Fruit fly (Drosophila melanogaster) whole organism, embryonic: ENCODE data around the gene RpS28b.

Experiments used
- Awh ChIP-seq: fragments of 200-800 bp; sonication (Bioruptor generic); IDR thresholded peaks from 2 replicates; pipeline ENCODE4, ENCODE4 v1.3.6; 2022; ENCODE audit warnings: missing biosample characterization, missing genetic modification characterization
- Bteb2 ChIP-seq: fragments of 200-800 bp; sonication (Bioruptor generic); optimal IDR thresholded peaks from 2 replicates; lab custom pipeline; 2016; ENCODE audit warnings: missing biosample characterization, missing genetic modification characterization
- CG10267 ChIP-seq: fragments of 200-800 bp; sonication (Bioruptor generic); optimal IDR thresholded peaks from 2 replicates; lab custom pipeline; 2018; ENCODE audit warnings: missing biosample characterization, mild to moderate bottlenecking, missing genetic modification characterization, moderate library complexity
- CG10321 ChIP-seq: fragments of 200-800 bp; sonication (Bioruptor generic); IDR thresholded peaks from 2 replicates; pipeline ENCODE4 v1.3.6; 2022; ENCODE audit warnings: missing biosample characterization, missing genetic modification characterization
- CG10431 ChIP-seq: fragments of 200-800 bp; sonication (Bioruptor generic); optimal IDR thresholded peaks from 3 replicates; lab custom pipeline; 2018; ENCODE audit warnings: missing biosample characterization, mild to moderate bottlenecking, missing genetic modification characterization
- CG10462 ChIP-seq: fragments of 200-800 bp; sonication (Bioruptor generic); optimal IDR thresholded peaks from 2 replicates; lab custom pipeline; 2016; ENCODE audit warnings: missing biosample characterization, missing genetic modification characterization
- CG10959 ChIP-seq: fragments of 200-800 bp; sonication (Bioruptor generic); IDR thresholded peaks from 2 replicates; pipeline ENCODE4 v1.3.6; 2022; ENCODE audit warnings: missing biosample characterization, missing genetic modification characterization
- CG11456 ChIP-seq: fragments of 200-800 bp; sonication (Bioruptor generic); IDR thresholded peaks from 3 replicates; pipeline ENCODE4 v1.3.6; 2022; ENCODE audit warnings: missing biosample characterization, missing genetic modification characterization
- CG11560 ChIP-seq: fragments of 200-800 bp; sonication (Bioruptor generic); IDR thresholded peaks from 3 replicates; pipeline ENCODE4 v1.3.6; 2022; ENCODE audit warnings: missing biosample characterization, missing genetic modification characterization
- CG12155 ChIP-seq: fragments of 200-800 bp; sonication (Bioruptor generic); optimal IDR thresholded peaks from 3 replicates; lab custom pipeline; 2016; ENCODE audit warnings: missing biosample characterization, missing genetic modification characterization
- CG12744 ChIP-seq: fragments of 200-800 bp; sonication (Bioruptor generic); optimal IDR thresholded peaks from 2 replicates; lab custom pipeline; 2016; ENCODE audit warnings: missing biosample characterization, missing genetic modification characterization
- CG14014 ChIP-seq: fragments of 200-800 bp; sonication (Bioruptor generic); IDR thresholded peaks from 2 replicates; pipeline ENCODE4 v1.3.6; 2022; ENCODE audit warnings: missing biosample characterization, missing genetic modification characterization
- CG14441 ChIP-seq: fragments of 200-800 bp; sonication (Bioruptor generic); IDR thresholded peaks from 2 replicates; pipeline ENCODE4 v1.3.6; 2022; ENCODE audit warnings: missing biosample characterization, missing genetic modification characterization
- CG14965 ChIP-seq: fragments of 200-800 bp; sonication (Bioruptor generic); optimal IDR thresholded peaks from 2 replicates; lab custom pipeline; 2016; ENCODE audit warnings: missing biosample characterization, missing genetic modification characterization, borderline replicate concordance
- CG16815 ChIP-seq: fragments of 200-800 bp; sonication (Bioruptor generic); optimal IDR thresholded peaks from 3 replicates; lab custom pipeline; 2017; ENCODE audit warnings: missing biosample characterization, mild to moderate bottlenecking, missing genetic modification characterization
- CG16863 ChIP-seq: fragments of 200-800 bp; sonication (Bioruptor generic); optimal IDR thresholded peaks from 3 replicates; lab custom pipeline; 2016; ENCODE audit warnings: missing biosample characterization, missing genetic modification characterization
- CG17829 ChIP-seq: fragments of 200-800 bp; optimal IDR thresholded peaks from 2 replicates; lab custom pipeline; 2019; ENCODE audit warnings: missing biosample characterization, mild to moderate bottlenecking, missing genetic modification characterization, moderate library complexity
- CG2120 ChIP-seq: fragments of 200-800 bp; sonication (Bioruptor generic); optimal IDR thresholded peaks from 3 replicates; lab custom pipeline; 2016; ENCODE audit warnings: missing biosample characterization, missing genetic modification characterization
- CG30403 ChIP-seq: fragments of 200-800 bp; sonication (Bioruptor generic); optimal IDR thresholded peaks from 3 replicates; lab custom pipeline; 2016; ENCODE audit warnings: missing biosample characterization, missing genetic modification characterization
- CG32532 ChIP-seq: fragments of 200-800 bp; sonication (Bioruptor generic); IDR thresholded peaks from 2 replicates; pipeline ENCODE4 v1.3.6; 2022; ENCODE audit warnings: missing biosample characterization, missing genetic modification characterization
- CG34224 ChIP-seq: fragments of 200-800 bp; sonication (Bioruptor generic); IDR thresholded peaks from 3 replicates; pipeline ENCODE4 v1.3.6; 2022; ENCODE audit warnings: missing biosample characterization, missing genetic modification characterization; ENCODE audit not compliant: partially characterized antibody
- CG3838 ChIP-seq: fragments of 200-800 bp; sonication (Bioruptor generic); optimal IDR thresholded peaks from 3 replicates; lab custom pipeline; 2016; ENCODE audit warnings: missing biosample characterization, missing genetic modification characterization
- CG4854 ChIP-seq: fragments of 200-800 bp; sonication (Bioruptor generic); optimal IDR thresholded peaks from 2 replicates; lab custom pipeline; 2016; ENCODE audit warnings: missing biosample characterization, missing genetic modification characterization, inconsistent platforms
- CG6254 ChIP-seq: fragments of 200-800 bp; sonication (Bioruptor generic); optimal IDR thresholded peaks from 3 replicates; lab custom pipeline; 2017; ENCODE audit warnings: mild to moderate bottlenecking, missing biosample characterization, missing genetic modification reagents, missing genetic modification characterization
- CG6791 ChIP-seq: fragments of 200-800 bp; sonication (Bioruptor generic); IDR thresholded peaks from 3 replicates; pipeline ENCODE4 v1.3.6; 2022; ENCODE audit warnings: missing biosample characterization, missing genetic modification characterization; ENCODE audit not compliant: partially characterized antibody
- CG9932 ChIP-seq: fragments of 200-800 bp; sonication (Bioruptor generic); IDR thresholded peaks from 2 replicates; pipeline ENCODE4 v1.3.6; 2022; ENCODE audit warnings: missing biosample characterization, missing genetic modification characterization
- Dip3 ChIP-seq: fragments of 200-800 bp; sonication (Bioruptor generic); optimal IDR thresholded peaks from 3 replicates; lab custom pipeline; 2016; ENCODE audit warnings: missing biosample characterization, missing genetic modification characterization
- E2f1 ChIP-seq: fragments of 200-800 bp; sonication (Bioruptor generic); IDR thresholded peaks from 2 replicates; pipeline ENCODE4 v1.3.6; 2022; ENCODE audit warnings: missing biosample characterization, missing genetic modification characterization
- E2f2 ChIP-seq: fragments of 200-800 bp; sonication (Bioruptor generic); IDR thresholded peaks from 2 replicates; pipeline ENCODE4 v1.3.6; 2022; ENCODE audit warnings: missing biosample characterization, missing genetic modification characterization
- HHEX ChIP-seq: fragments of 200-800 bp; sonication (Bioruptor generic); optimal IDR thresholded peaks from 3 replicates; lab custom pipeline; 2017; ENCODE audit warnings: missing biosample characterization, mild to moderate bottlenecking, missing genetic modification characterization, missing genetic modification reagents
- Hmr ChIP-seq: fragments of 200-800 bp; sonication (Bioruptor generic); optimal IDR thresholded peaks from 3 replicates; lab custom pipeline; 2017; ENCODE audit warnings: mild to moderate bottlenecking, missing biosample characterization, missing genetic modification reagents, missing genetic modification characterization
- Hmx ChIP-seq: fragments of 200-800 bp; sonication (Bioruptor generic); optimal IDR thresholded peaks from 2 replicates; lab custom pipeline; 2016; ENCODE audit warnings: missing biosample characterization, missing genetic modification characterization
- Hr39 ChIP-seq: fragments of >200 bp; optimal IDR thresholded peaks from 2 replicates; lab custom pipeline; 2017
- NK7.1 ChIP-seq: fragments of 200-800 bp; sonication (Bioruptor generic); optimal IDR thresholded peaks from 3 replicates; lab custom pipeline; 2016; ENCODE audit warnings: missing biosample characterization, missing genetic modification characterization
- Optix ChIP-seq: fragments of 200-800 bp; sonication (Bioruptor generic); IDR thresholded peaks from 3 replicates; pipeline ENCODE4 v1.3.6; 2022; ENCODE audit warnings: missing biosample characterization, missing genetic modification characterization
- Ptx1 ChIP-seq: fragments of 200-800 bp; sonication (Bioruptor generic); IDR thresholded peaks from 2 replicates; pipeline ENCODE4 v1.3.6; 2022; ENCODE audit warnings: missing biosample characterization, missing genetic modification characterization
- Stat92E ChIP-seq, 3 experiments: fragments of >200 bp in 2 of 3; fragments of 200-800 bp in 1 of 3; sonication (Bioruptor generic) in 1 of 3; optimal IDR thresholded peaks; 2 replicates each; lab custom pipeline; 2017 to 2019; ENCODE audit warnings: missing biosample characterization in 3 of 3, missing genetic modification characterization in 3 of 3, mild to moderate bottlenecking in 1 of 3, moderate library complexity in 1 of 3
- aop ChIP-seq: fragments of 200-800 bp; sonication (Bioruptor generic); IDR thresholded peaks from 2 replicates; pipeline ENCODE4 v1.3.6; 2022; ENCODE audit warnings: missing biosample characterization, missing genetic modification characterization
- gcm ChIP-seq: fragments of 200-800 bp; sonication (Bioruptor generic); optimal IDR thresholded peaks from 2 replicates; lab custom pipeline; 2019; ENCODE audit warnings: missing biosample characterization, mild to moderate bottlenecking, missing genetic modification characterization, moderate library complexity
- gfzf ChIP-seq: fragments of 200-800 bp; sonication (Bioruptor generic); optimal IDR thresholded peaks from 2 replicates; lab custom pipeline; 2016; ENCODE audit warnings: missing biosample characterization, mild to moderate bottlenecking, missing genetic modification characterization, moderate library complexity
- hkb ChIP-seq, 2 experiments: fragments of 200-800 bp in 1 of 2; fragments of >200 bp in 1 of 2; sonication (Bioruptor generic) in 1 of 2; IDR thresholded peaks in 1 of 2; optimal IDR thresholded peaks in 1 of 2; 2 replicates each; pipeline versions ENCODE4 v1.3.6 to Lab custom; 2017 to 2022; ENCODE audit warnings: missing biosample characterization in 1 of 2, missing genetic modification characterization in 1 of 2
- kay ChIP-seq: fragments of 200-800 bp; sonication (Bioruptor generic); optimal IDR thresholded peaks from 2 replicates; lab custom pipeline; 2016; ENCODE audit warnings: missing biosample characterization, missing genetic modification characterization
- pan ChIP-seq, 4 experiments: fragments of >200 bp in 3 of 4; fragments of 200-800 bp in 1 of 4; sonication (Bioruptor generic) in 1 of 4; optimal IDR thresholded peaks in 3 of 4; IDR thresholded peaks in 1 of 4; 2 replicates each; pipeline versions ENCODE4 v1.3.6 to Lab custom; 2017 to 2022; ENCODE audit warnings: missing biosample characterization in 2 of 4, missing genetic modification characterization in 2 of 4, mixed read lengths in 1 of 4
- ranshi ChIP-seq: fragments of 200-800 bp; sonication (Bioruptor generic); IDR thresholded peaks from 2 replicates; pipeline ENCODE4 v1.3.6; 2022; ENCODE audit warnings: missing biosample characterization, missing genetic modification characterization
- ssp ChIP-seq: fragments of 200-800 bp; sonication (Bioruptor generic); IDR thresholded peaks from 2 replicates; pipeline ENCODE4 v1.3.6; 2022; ENCODE audit warnings: missing biosample characterization, missing genetic modification characterization
- tin ChIP-seq: fragments of 200-800 bp; sonication (Bioruptor generic); optimal IDR thresholded peaks from 3 replicates; lab custom pipeline; 2016; ENCODE audit warnings: missing biosample characterization, missing genetic modification characterization
- tio ChIP-seq: fragments of 200-800 bp; sonication (Bioruptor generic); optimal IDR thresholded peaks from 2 replicates; lab custom pipeline; 2017; ENCODE audit warnings: missing biosample characterization, missing genetic modification characterization, inconsistent platforms
- vfl ChIP-seq: fragments of 200-800 bp; sonication (Bioruptor generic); optimal IDR thresholded peaks from 2 replicates; lab custom pipeline; 2016; ENCODE audit warnings: missing biosample characterization, missing genetic modification characterization
- yki ChIP-seq: fragments of >200 bp; optimal IDR thresholded peaks from 3 replicates; lab custom pipeline; 2018

RpS28b gene

DNA sequence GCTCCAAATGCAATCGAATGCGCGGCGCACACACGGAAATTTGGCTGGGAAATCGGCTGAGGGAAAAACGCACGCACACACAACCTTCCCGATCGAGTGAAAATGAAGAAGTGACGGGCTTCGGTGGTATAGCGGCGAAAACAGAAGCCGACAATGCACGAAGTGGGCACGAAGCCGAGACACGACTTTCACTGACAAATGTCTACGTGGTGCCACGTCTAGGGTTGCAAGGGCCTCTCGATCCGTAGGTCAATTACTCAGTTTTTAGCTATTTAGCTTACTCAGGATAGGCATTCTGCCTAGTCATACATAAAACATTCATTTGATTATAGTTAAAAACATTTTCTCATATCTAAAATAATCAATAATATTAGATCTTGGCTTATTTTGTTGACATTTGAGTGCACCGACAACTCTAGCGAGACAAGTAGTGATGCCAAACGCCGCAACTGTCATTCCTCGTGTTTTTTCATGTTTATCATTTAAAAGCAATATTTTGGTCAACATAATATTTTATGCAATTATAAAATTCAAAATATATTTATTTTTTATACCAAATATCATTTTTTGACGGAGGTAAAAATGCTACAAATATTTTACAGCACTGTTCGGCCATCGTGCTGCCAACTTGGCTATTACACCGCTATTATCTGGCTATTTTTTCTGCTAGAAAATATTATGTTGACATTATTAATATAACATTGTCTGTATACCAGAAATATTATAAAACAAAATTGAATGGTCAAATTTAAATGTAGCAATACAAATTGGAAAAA is 690 bp upstream of the RpS28b start (continued):
- peak; percentile 78 for TF ChIP-seq CG4854
- no peak for TF ChIP-seq hkb (optimal IDR thresholded peaks at IDR 0.05; lab: Kevin White, UChicago)
- TF ChIP-seq hkb (GFP tag; IDR thresholded peaks at IDR 0.05; lab: Robert Waterston, UW) = peak; percentile 86
- TF ChIP-seq CG10431 (GFP tag; lab: Kevin White, UChicago) = peak; percentile 70
- TF ChIP-seq CG11560 (tag; lab: Robert Waterston, UW) = peak; percentile 75; the same call in 2 of the 3 replicates
- peak; percentile 90 for TF ChIP-seq CG17829 (tag; lab: Kevin White, UChicago)
- peak; percentile 83; the same call in 2 of the 3 replicates for TF ChIP-seq Optix (GFP tag; lab: Robert Waterston, UW)
- peak; percentile 74 for TF ChIP-seq Bteb2 (GFP tag; lab: Kevin White, UChicago)
- peak; percentile 84 for TF ChIP-seq tio (GFP tag; lab: Kevin White, UChicago)
- TF ChIP-seq pan (optimal IDR thresholded peaks at IDR 0.05; lab: Kevin White, UChicago) = no peak
- peak in 1 of 2 experiments; percentile 88 for TF ChIP-seq pan (GFP tag; optimal IDR thresholded peaks at IDR 0.05 in 1 of 2, IDR thresholded peaks at IDR 0.05 in 1 of 2)
- peak; percentile 46; the same call in 1 of the 2 replicates for TF ChIP-seq CG10321
- TF ChIP-seq Hmr = peak; percentile 90
- TF ChIP-seq kay (GFP tag; lab: Kevin White, UChicago) = peak; percentile 66
- TF ChIP-seq tin (GFP tag; lab: Kevin White, UChicago) = peak; percentile 89
- peak; percentile 86 for TF ChIP-seq CG2120 (GFP tag; lab: Kevin White, UChicago)
- peak; percentile 77 for TF ChIP-seq CG6254 (GFP tag; lab: Kevin White, UChicago)
- TF ChIP-seq CG12155 (GFP tag; lab: Kevin White, UChicago) = peak; percentile 87
- peak; percentile 90 for TF ChIP-seq CG30403 (GFP tag; lab: Kevin White, UChicago)
- peak; percentile 79 for TF ChIP-seq CG11456 (GFP tag; lab: Robert Waterston, UW)
- peak; percentile 65 for TF ChIP-seq Hmx (GFP tag; lab: Kevin White, UChicago)
- peak; percentile 84 for TF ChIP-seq Awh (GFP tag; lab: Robert Waterston, UW)
- TF ChIP-seq CG6791 (GFP tag; lab: Robert Waterston, UW) = no peak; the same call in 2 of the 3 replicates
- TF ChIP-seq Stat92E (GFP tag; optimal IDR thresholded peaks at IDR 0.05; lab: Kevin White, UChicago) = no peak
- peak; percentile 90 for TF ChIP-seq CG10267 (tag; lab: Kevin White, UChicago)
- TF ChIP-seq yki (lab: Kevin White, UChicago) = no peak
- peak; percentile 70 for TF ChIP-seq E2f2 (GFP tag; lab: Robert Waterston, UW)
- peak; percentile 89 for TF ChIP-seq CG14014 (GFP tag; lab: Robert Waterston, UW)
- TF ChIP-seq CG9932 (GFP tag; lab: Robert Waterston, UW) = peak; percentile 90
- peak; percentile 81 for TF ChIP-seq CG10959 (GFP tag; lab: Robert Waterston, UW)
- peak; percentile 89 for TF ChIP-seq Ptx1 (GFP tag; lab: Robert Waterston, UW)
- peak; percentile 3 for TF ChIP-seq CG3838
- TF ChIP-seq CG16863 (GFP tag; lab: Kevin White, UChicago) = peak; percentile 55
- peak; percentile 48; the same call in 1 of the 2 replicates for TF ChIP-seq aop (GFP tag; lab: Robert Waterston, UW)
- peak; percentile 85 for TF ChIP-seq gcm (GFP tag; lab: Kevin White, UChicago)
- peak; percentile 83 for TF ChIP-seq CG14441
- peak; percentile 87 for TF ChIP-seq ranshi (GFP tag; lab: Robert Waterston, UW)
- TF ChIP-seq CG34224 (GFP tag; lab: Robert Waterston, UW) = no peak
- peak; percentile 73 for TF ChIP-seq ssp (GFP tag; lab: Robert Waterston, UW)
- TF ChIP-seq CG10462 (GFP tag; lab: Kevin White, UChicago) = peak; percentile 70
- TF ChIP-seq vfl (GFP tag; lab: Kevin White, UChicago) = peak; percentile 88
- TF ChIP-seq NK7.1 (GFP tag; lab: Kevin White, UChicago) = peak; percentile 13
- TF ChIP-seq CG16815 = peak; percentile 75
- peak; percentile 64 for TF ChIP-seq E2f1 (GFP tag; lab: Robert Waterston, UW)
- TF ChIP-seq CG14965 (GFP tag; lab: Kevin White, UChicago) = no peak
- peak; percentile 89 for TF ChIP-seq HHEX (GFP tag; lab: Kevin White, UChicago)
- no peak for TF ChIP-seq gfzf (GFP tag; lab: Kevin White, UChicago)
- peak; percentile 94 for TF ChIP-seq CG32532
- TF ChIP-seq CG12744 (GFP tag; lab: Kevin White, UChicago) = peak; percentile 63
- peak; percentile 76 for TF ChIP-seq Dip3 (GFP tag; lab: Kevin White, UChicago)
- TF ChIP-seq Hr39 (lab: Kevin White, UChicago) = no peak
